Fruit fly (Drosophila melanogaster): ENCODE measurements around the gene TORIP.

The TORIP gene

DNA sequence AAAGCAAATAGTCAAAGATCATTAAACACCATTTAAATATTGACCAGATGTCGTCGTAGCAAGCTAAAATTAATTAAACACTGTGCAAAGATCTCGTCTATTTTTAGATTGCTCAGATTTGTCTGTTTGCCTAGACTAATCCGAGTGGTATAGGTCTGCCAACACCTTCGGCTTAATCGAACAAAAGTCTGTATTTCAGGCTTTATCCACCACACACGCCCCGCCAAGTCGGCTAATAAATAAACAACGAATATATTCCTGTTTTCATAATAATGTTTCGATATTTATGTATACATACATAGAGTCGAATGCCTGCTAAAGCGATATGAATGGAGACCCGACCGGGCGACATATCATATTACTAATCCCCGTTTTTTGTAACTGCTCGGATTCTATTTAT is 26.4 kb downstream of the TORIP start:
- TF ChIP-seq CG4617 (GFP tag; optimal IDR thresholded peaks at IDR 0.05; ENCODE audit: borderline replicate concordance): no peak
- no peak for TF ChIP-seq CG12155 (GFP tag; optimal IDR thresholded peaks at IDR 0.05)
- no peak for TF ChIP-seq Hr39 (optimal IDR thresholded peaks at IDR 0.05)
- TF ChIP-seq Myb (GFP tag; optimal IDR thresholded peaks at IDR 0.05): no peak
- no peak for TF ChIP-seq inv (GFP tag; IDR thresholded peaks at IDR 0.05; ENCODE audit: partially characterized antibody)
- TF ChIP-seq Mrtf (GFP tag; IDR thresholded peaks at IDR 0.05): no peak
- no peak for TF ChIP-seq CG6765 (GFP tag; optimal IDR thresholded peaks at IDR 0.05)
- no peak for TF ChIP-seq CG7963 (GFP tag; IDR thresholded peaks at IDR 0.05; ENCODE audit: partially characterized antibody)
- TF ChIP-seq CG11456 (GFP tag; IDR thresholded peaks at IDR 0.05): no peak
- no peak for TF ChIP-seq ac (GFP tag; optimal IDR thresholded peaks at IDR 0.05)
- TF ChIP-seq CG8290 (GFP tag; optimal IDR thresholded peaks at IDR 0.05): no peak
- TF ChIP-seq CG8290 (tag; optimal IDR thresholded peaks at IDR 0.05): peak in 1 of 2 experiments; percentile 24
- peak; percentile 76 for TF ChIP-seq Med (GFP tag)
- no peak for TF ChIP-seq Chrac-16 (GFP tag; optimal IDR thresholded peaks at IDR 0.05)
- no peak for TF ChIP-seq CG18262 (tag; optimal IDR thresholded peaks at IDR 0.05)
- TF ChIP-seq Dip3 (GFP tag; optimal IDR thresholded peaks at IDR 0.05): no peak
- no peak for TF ChIP-seq Ssrp (tag; optimal IDR thresholded peaks at IDR 0.05)
- no peak for TF ChIP-seq CG3407 (GFP tag; optimal IDR thresholded peaks at IDR 0.05)
- TF ChIP-seq CG17829 (tag; optimal IDR thresholded peaks at IDR 0.05): no peak
- peak; percentile 41 for TF ChIP-seq Hmr (GFP tag; optimal IDR thresholded peaks at IDR 0.05)
- no peak for TF ChIP-seq prd (optimal IDR thresholded peaks at IDR 0.05)
- no peak for TF ChIP-seq prd (GFP tag; IDR thresholded peaks at IDR 0.05)
- no peak for TF ChIP-seq sr (GFP tag; IDR thresholded peaks at IDR 0.05)
- no peak for TF ChIP-seq CG31365 (tag; optimal IDR thresholded peaks at IDR 0.05)
- no peak for TF ChIP-seq NfI (GFP tag; optimal IDR thresholded peaks at IDR 0.05)
- no peak for TF ChIP-seq CG11560 (tag; IDR thresholded peaks at IDR 0.05)
- peak; percentile 18 for TF ChIP-seq PHDP (tag; optimal IDR thresholded peaks at IDR 0.05)
- no peak for TF ChIP-seq C15 (GFP tag; IDR thresholded peaks at IDR 0.05)
- TF ChIP-seq CG12769 (tag; optimal IDR thresholded peaks at IDR 0.05): peak; percentile 58
- TF ChIP-seq CG11504 (tag; optimal IDR thresholded peaks at IDR 0.05): no peak
- TF ChIP-seq yki (optimal IDR thresholded peaks at IDR 0.05): no peak
- no peak for TF ChIP-seq Dip2 (GFP tag; IDR thresholded peaks at IDR 0.05)
- no peak for TF ChIP-seq br (optimal IDR thresholded peaks at IDR 0.05)
- TF ChIP-seq sob (GFP tag; IDR thresholded peaks at IDR 0.05): no peak
- no peak for TF ChIP-seq Dad (GFP tag; optimal IDR thresholded peaks at IDR 0.05)
- no peak for TF ChIP-seq Bteb2 (GFP tag; optimal IDR thresholded peaks at IDR 0.05)
- no peak for TF ChIP-seq Kr (GFP tag; optimal IDR thresholded peaks at IDR 0.05)
- TF ChIP-seq Bdp1 (GFP tag; optimal IDR thresholded peaks at IDR 0.05): no peak
- TF ChIP-seq twi (tag; optimal IDR thresholded peaks at IDR 0.05): no peak
- peak; percentile 10 for TF ChIP-seq CG3281 (GFP tag; optimal IDR thresholded peaks at IDR 0.05)
- no peak for TF ChIP-seq CG6254 (GFP tag; optimal IDR thresholded peaks at IDR 0.05)
- TF ChIP-seq unpg (GFP tag; optimal IDR thresholded peaks at IDR 0.05): no peak
- peak; percentile 4 for TF ChIP-seq CG10543 (GFP tag; optimal IDR thresholded peaks at IDR 0.05)
- peak; percentile 33 for TF ChIP-seq lab (GFP tag; optimal IDR thresholded peaks at IDR 0.05)
- TF ChIP-seq CG13894 (tag; optimal IDR thresholded peaks at IDR 0.05): peak; percentile 76
